Fruit fly (Drosophila melanogaster) whole organism, embryonic: ENCODE data around the gene Rnmt.
A peak's percentile ranks its signal among the peaks of the same experiment; 100 is the strongest.

ENCODE experiments used
- Abd-B ChIP-seq: fragments of 200-800 bp; sonication (Bioruptor generic); optimal IDR thresholded peaks from 2 replicates; lab custom pipeline; 2018; ENCODE audit warnings: missing biosample characterization, mild to moderate bottlenecking, missing genetic modification characterization, moderate library complexity
- CG12299 ChIP-seq: fragments of 200-800 bp; sonication (Bioruptor generic); optimal IDR thresholded peaks from 2 replicates; lab custom pipeline; 2018; ENCODE audit warnings: missing biosample characterization, mild to moderate bottlenecking, missing genetic modification characterization
- CG1233 ChIP-seq: fragments of 200-800 bp; sonication (Bioruptor generic); optimal IDR thresholded peaks from 4 replicates; lab custom pipeline; 2018; ENCODE audit warnings: missing biosample characterization, mild to moderate bottlenecking, missing genetic modification characterization
- CG13123 ChIP-seq: fragments of 200-800 bp; sonication (Bioruptor generic); optimal IDR thresholded peaks from 2 replicates; lab custom pipeline; 2016; ENCODE audit warnings: missing biosample characterization, missing genetic modification characterization
- CG13296 ChIP-seq: fragments of 200-800 bp; sonication (Bioruptor generic); optimal IDR thresholded peaks from 3 replicates; lab custom pipeline; 2018; ENCODE audit warnings: missing biosample characterization, mild to moderate bottlenecking, missing genetic modification characterization
- CG15011 ChIP-seq: fragments of 200-800 bp; sonication (Bioruptor generic); optimal IDR thresholded peaks from 3 replicates; lab custom pipeline; 2018; ENCODE audit warnings: missing biosample characterization, mild to moderate bottlenecking, missing genetic modification characterization
- CG15601 ChIP-seq: fragments of 200-800 bp; sonication (Bioruptor generic); optimal IDR thresholded peaks from 3 replicates; lab custom pipeline; 2019; ENCODE audit warnings: missing biosample characterization, mild to moderate bottlenecking, missing genetic modification characterization, moderate library complexity
- CG15696 ChIP-seq: fragments of 200-800 bp; sonication (Bioruptor generic); optimal IDR thresholded peaks from 2 replicates; lab custom pipeline; 2019; ENCODE audit warnings: missing biosample characterization, mild to moderate bottlenecking, missing genetic modification characterization, moderate library complexity
- CG18599 ChIP-seq: fragments of 200-800 bp; sonication (Bioruptor generic); optimal IDR thresholded peaks from 3 replicates; lab custom pipeline; 2017; ENCODE audit warnings: missing biosample characterization, missing genetic modification characterization, mild to moderate bottlenecking, moderate library complexity, missing genetic modification reagents
- CG2120 ChIP-seq: fragments of 200-800 bp; sonication (Bioruptor generic); optimal IDR thresholded peaks from 3 replicates; lab custom pipeline; 2016; ENCODE audit warnings: missing biosample characterization, missing genetic modification characterization
- CG2875 ChIP-seq: fragments of 200-800 bp; sonication (Bioruptor generic); optimal IDR thresholded peaks from 2 replicates; lab custom pipeline; 2017; ENCODE audit warnings: missing biosample characterization, mild to moderate bottlenecking, missing genetic modification characterization, missing genetic modification reagents
- CG31224 ChIP-seq: fragments of 200-800 bp; sonication (Bioruptor generic); IDR thresholded peaks from 2 replicates; pipeline ENCODE4 v1.3.6; 2022; ENCODE audit warnings: missing biosample characterization, missing genetic modification characterization
- CG33557 ChIP-seq: fragments of 200-800 bp; sonication (Bioruptor generic); optimal IDR thresholded peaks from 2 replicates; lab custom pipeline; 2019; ENCODE audit warnings: missing biosample characterization, mild to moderate bottlenecking, missing genetic modification characterization, moderate library complexity
- CG3407 ChIP-seq: fragments of 200-800 bp; sonication (Bioruptor generic); optimal IDR thresholded peaks from 2 replicates; lab custom pipeline; 2018; ENCODE audit warnings: missing biosample characterization, mild to moderate bottlenecking, missing genetic modification characterization
- CG4282 ChIP-seq: fragments of 200-800 bp; sonication (Bioruptor generic); optimal IDR thresholded peaks from 2 replicates; lab custom pipeline; 2016; ENCODE audit warnings: missing biosample characterization, missing genetic modification characterization
- CG4617 ChIP-seq: fragments of 200-800 bp; sonication (Bioruptor generic); optimal IDR thresholded peaks from 3 replicates; lab custom pipeline; 2016; ENCODE audit warnings: missing biosample characterization, missing genetic modification characterization, borderline replicate concordance
- CG6813 ChIP-seq: fragments of 200-800 bp; sonication (Bioruptor generic); optimal IDR thresholded peaks from 2 replicates; lab custom pipeline; 2017; ENCODE audit warnings: missing biosample characterization, missing genetic modification characterization, mild to moderate bottlenecking, moderate library complexity, missing genetic modification reagents
- CG7963 ChIP-seq: fragments of 200-800 bp; sonication (Bioruptor generic); IDR thresholded peaks from 3 replicates; pipeline ENCODE4 v1.3.6; 2022; ENCODE audit warnings: missing biosample characterization, missing genetic modification characterization; ENCODE audit not compliant: partially characterized antibody
- CG9932 ChIP-seq: fragments of 200-800 bp; sonication (Bioruptor generic); IDR thresholded peaks from 2 replicates; pipeline ENCODE4 v1.3.6; 2022; ENCODE audit warnings: missing biosample characterization, missing genetic modification characterization
- Drgx ChIP-seq: fragments of 200-800 bp; sonication (Bioruptor generic); IDR thresholded peaks from 2 replicates; pipeline ENCODE4 v1.3.6; 2022; ENCODE audit warnings: missing biosample characterization, missing genetic modification characterization
- Elba2 ChIP-seq: fragments of 200-800 bp; sonication (Bioruptor generic); optimal IDR thresholded peaks from 3 replicates; lab custom pipeline; 2016; ENCODE audit warnings: missing biosample characterization, missing genetic modification characterization
- Fer3 ChIP-seq: fragments of 200-800 bp; sonication (Bioruptor generic); optimal IDR thresholded peaks from 2 replicates; lab custom pipeline; 2018; ENCODE audit warnings: missing biosample characterization, mild to moderate bottlenecking, missing genetic modification characterization, moderate library complexity
- HLH4C ChIP-seq: fragments of 200-800 bp; sonication (Bioruptor generic); IDR thresholded peaks from 3 replicates; pipeline ENCODE4 v1.3.6; 2022; ENCODE audit warnings: missing biosample characterization, missing genetic modification characterization; ENCODE audit not compliant: partially characterized antibody
- Hr39 ChIP-seq: fragments of >200 bp; optimal IDR thresholded peaks from 2 replicates; lab custom pipeline; 2017
- Lim3 ChIP-seq: fragments of 200-800 bp; sonication (Bioruptor generic); IDR thresholded peaks from 2 replicates; pipeline ENCODE4 v1.3.6; 2022; ENCODE audit warnings: missing biosample characterization, missing genetic modification characterization
- Lpt ChIP-seq: fragments of >200 bp; optimal IDR thresholded peaks from 2 replicates; lab custom pipeline; 2018; ENCODE audit warnings: missing biosample characterization, missing genetic modification characterization
- Mes4 ChIP-seq: fragments of 200-800 bp; sonication (Bioruptor generic); optimal IDR thresholded peaks from 2 replicates; lab custom pipeline; 2016; ENCODE audit warnings: missing biosample characterization, missing genetic modification characterization
- NfI ChIP-seq: fragments of 200-800 bp; sonication (Bioruptor generic); optimal IDR thresholded peaks from 3 replicates; lab custom pipeline; 2018; ENCODE audit warnings: missing biosample characterization, mild to moderate bottlenecking, missing genetic modification characterization, moderate library complexity
- Tbp ChIP-seq: fragments of >200 bp; optimal IDR thresholded peaks from 2 replicates; lab custom pipeline; 2018; ENCODE audit warnings: missing biosample characterization, missing genetic modification characterization
- YL-1 ChIP-seq: fragments of 200-800 bp; sonication (Bioruptor generic); optimal IDR thresholded peaks from 3 replicates; lab custom pipeline; 2017; ENCODE audit warnings: missing biosample characterization, mild to moderate bottlenecking, missing genetic modification characterization
- ash1 ChIP-seq: fragments of 200-800 bp; sonication (Bioruptor generic); optimal IDR thresholded peaks from 2 replicates; lab custom pipeline; 2018; ENCODE audit warnings: missing biosample characterization, mild to moderate bottlenecking, missing genetic modification characterization
- caup ChIP-seq: fragments of 200-800 bp; sonication (Bioruptor generic); optimal IDR thresholded peaks from 3 replicates; lab custom pipeline; 2017; ENCODE audit warnings: missing biosample characterization, mild to moderate bottlenecking, missing genetic modification characterization, moderate library complexity; ENCODE audit not compliant: severe bottlenecking
- cg ChIP-seq: fragments of 200-800 bp; sonication (Bioruptor generic); optimal IDR thresholded peaks from 3 replicates; lab custom pipeline; 2019; ENCODE audit warnings: missing biosample characterization, mild to moderate bottlenecking, missing genetic modification characterization, moderate library complexity
- chn ChIP-seq: fragments of 200-800 bp; sonication (Bioruptor generic); optimal IDR thresholded peaks from 2 replicates; lab custom pipeline; 2016; ENCODE audit warnings: missing biosample characterization, missing genetic modification characterization
- ci ChIP-seq: fragments of 200-800 bp; sonication (Bioruptor generic); IDR thresholded peaks from 3 replicates; pipeline ENCODE4 v1.3.6; 2022; ENCODE audit warnings: missing biosample characterization, missing genetic modification characterization
- dysf ChIP-seq: fragments of 200-800 bp; sonication (Bioruptor generic); IDR thresholded peaks from 3 replicates; pipeline ENCODE4 v1.3.6; 2022; ENCODE audit warnings: missing biosample characterization, missing genetic modification characterization
- en ChIP-seq: fragments of 200-800 bp; sonication (Bioruptor generic); optimal IDR thresholded peaks from 2 replicates; lab custom pipeline; 2016; ENCODE audit warnings: missing biosample characterization, missing genetic modification characterization
- fd102C ChIP-seq: fragments of 200-800 bp; sonication (Bioruptor generic); optimal IDR thresholded peaks from 2 replicates; lab custom pipeline; 2018; ENCODE audit warnings: missing biosample characterization, mild to moderate bottlenecking, missing genetic modification characterization, moderate library complexity
- gcm2 ChIP-seq: fragments of 200-800 bp; sonication (Bioruptor generic); optimal IDR thresholded peaks from 2 replicates; lab custom pipeline; 2016; ENCODE audit warnings: missing biosample characterization, missing genetic modification characterization
- gfzf ChIP-seq: fragments of 200-800 bp; sonication (Bioruptor generic); optimal IDR thresholded peaks from 2 replicates; lab custom pipeline; 2016; ENCODE audit warnings: missing biosample characterization, mild to moderate bottlenecking, missing genetic modification characterization, moderate library complexity
- gsb ChIP-seq: fragments of 200-800 bp; sonication (Bioruptor generic); IDR thresholded peaks from 2 replicates; pipeline ENCODE4 v1.3.6; 2022; ENCODE audit warnings: missing biosample characterization, missing genetic modification characterization
- inv ChIP-seq: fragments of 200-800 bp; sonication (Bioruptor generic); IDR thresholded peaks from 2 replicates; pipeline ENCODE4 v1.3.6; 2022; ENCODE audit warnings: missing biosample characterization, missing genetic modification characterization; ENCODE audit not compliant: partially characterized antibody
- kah ChIP-seq: fragments of 200-800 bp; sonication (Bioruptor generic); optimal IDR thresholded peaks from 2 replicates; lab custom pipeline; 2018; ENCODE audit warnings: missing biosample characterization, mild to moderate bottlenecking, missing genetic modification characterization
- lola ChIP-seq, 3 experiments: fragments of >200 bp in 2 of 3; fragments of 200-800 bp in 1 of 3; sonication (Bioruptor generic) in 1 of 3; optimal IDR thresholded peaks; 2 replicates each; lab custom pipeline; 2017 to 2019; ENCODE audit warnings: missing biosample characterization in 3 of 3, missing genetic modification characterization in 3 of 3, mild to moderate bottlenecking in 1 of 3, moderate library complexity in 1 of 3
- odd ChIP-seq: fragments of 200-800 bp; sonication (Bioruptor generic); optimal IDR thresholded peaks from 2 replicates; lab custom pipeline; 2017; ENCODE audit warnings: missing biosample characterization, mild to moderate bottlenecking, missing genetic modification characterization
- phol ChIP-seq: fragments of 200-800 bp; sonication (Bioruptor generic); optimal IDR thresholded peaks from 3 replicates; lab custom pipeline; 2018; ENCODE audit warnings: missing biosample characterization, mild to moderate bottlenecking, missing genetic modification characterization, moderate library complexity
- seq ChIP-seq: fragments of 200-800 bp; sonication (Bioruptor generic); IDR thresholded peaks from 2 replicates; pipeline ENCODE4 v1.3.6; 2022; ENCODE audit warnings: missing biosample characterization, missing genetic modification characterization
- stc ChIP-seq: fragments of 200-800 bp; sonication (Bioruptor generic); IDR thresholded peaks from 2 replicates; pipeline ENCODE4 v1.3.6; 2022; ENCODE audit warnings: missing biosample characterization, missing genetic modification characterization
- trem ChIP-seq: fragments of 200-800 bp; optimal IDR thresholded peaks from 3 replicates; lab custom pipeline; 2019; ENCODE audit warnings: missing biosample characterization, mild to moderate bottlenecking, missing genetic modification characterization, moderate library complexity
- tx ChIP-seq: fragments of 200-800 bp; sonication (Bioruptor generic); optimal IDR thresholded peaks from 2 replicates; lab custom pipeline; 2016; ENCODE audit warnings: missing biosample characterization, missing genetic modification characterization

Rnmt gene

DNA sequence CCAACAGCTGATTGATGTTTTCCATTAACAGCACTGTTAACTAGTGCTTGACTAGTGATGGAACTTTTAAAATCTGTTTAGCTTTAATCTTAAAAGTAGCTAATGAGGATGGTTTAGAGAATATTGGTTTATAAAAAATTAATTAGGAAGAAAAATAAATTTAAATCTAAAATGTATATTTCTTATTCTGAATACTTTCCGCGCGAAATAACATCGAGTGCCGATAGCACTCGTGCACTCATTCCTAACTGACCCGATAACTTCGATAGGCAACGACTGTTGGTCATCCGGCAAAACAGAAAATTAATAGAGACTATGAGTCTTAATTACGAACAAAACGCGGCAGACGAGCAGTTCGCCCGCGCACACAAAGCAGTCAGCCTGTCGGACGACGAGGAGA is at the start of gene Rnmt, which contains the start of gene THG (continued):
- peak; percentile 38; the same call in 1 of the 2 replicates for TF ChIP-seq Lim3 (GFP tag; lab: Robert Waterston, UW)
- peak; percentile 80 for TF ChIP-seq CG7963
- peak; percentile 85 for TF ChIP-seq trem
- peak; percentile 73 for TF ChIP-seq CG4617 (GFP tag; lab: Kevin White, UChicago)
- TF ChIP-seq CG1233 (GFP tag; lab: Kevin White, UChicago): peak; percentile 63
- TF ChIP-seq CG31224 (GFP tag; lab: Robert Waterston, UW): peak; percentile 58
- no peak for TF ChIP-seq fd102C (GFP tag; lab: Kevin White, UChicago)
- TF ChIP-seq CG12299 (tag; lab: Kevin White, UChicago): peak; percentile 81
- TF ChIP-seq Drgx (GFP tag; lab: Robert Waterston, UW): peak; percentile 55
- peak; percentile 77 for TF ChIP-seq inv
- TF ChIP-seq gcm2: peak; percentile 38
- TF ChIP-seq CG15696 (tag; lab: Kevin White, UChicago): peak; percentile 82
- TF ChIP-seq Mes4 (GFP tag; lab: Kevin White, UChicago): peak; percentile 37
- TF ChIP-seq CG15011 (GFP tag; lab: Kevin White, UChicago): no peak
- peak; percentile 81 for TF ChIP-seq chn (GFP tag; lab: Kevin White, UChicago)
- peak; percentile 49; the same call in 1 of the 2 replicates for TF ChIP-seq seq (GFP tag; lab: Robert Waterston, UW)
- TF ChIP-seq Elba2 (GFP tag; lab: Kevin White, UChicago): peak; percentile 39
- no peak for TF ChIP-seq Lpt (GFP tag; lab: Kevin White, UChicago)
- peak; percentile 68 for TF ChIP-seq CG3407 (GFP tag; lab: Kevin White, UChicago)
- TF ChIP-seq ci (GFP tag; lab: Robert Waterston, UW): peak; percentile 91
- TF ChIP-seq HLH4C (GFP tag; lab: Robert Waterston, UW): peak; percentile 85
- TF ChIP-seq Tbp (GFP tag; lab: Kevin White, UChicago): no peak
- TF ChIP-seq tx (GFP tag; lab: Kevin White, UChicago): peak; percentile 34
- peak; percentile 7 for TF ChIP-seq kah (GFP tag; lab: Kevin White, UChicago)
- TF ChIP-seq CG18599: peak; percentile 82
- TF ChIP-seq CG13123 (GFP tag; lab: Kevin White, UChicago): peak; percentile 66
- peak; percentile 66 for TF ChIP-seq odd
- TF ChIP-seq CG2120 (GFP tag; lab: Kevin White, UChicago): peak; percentile 90
- TF ChIP-seq Fer3: peak; percentile 78
- TF ChIP-seq CG33557 (GFP tag; lab: Kevin White, UChicago): peak; percentile 81
- TF ChIP-seq cg (GFP tag; lab: Kevin White, UChicago): no peak
- TF ChIP-seq ash1 (GFP tag; lab: Kevin White, UChicago): no peak
- TF ChIP-seq stc (GFP tag; lab: Robert Waterston, UW): peak; percentile 61
- peak; percentile 68 for TF ChIP-seq CG13296 (GFP tag; lab: Kevin White, UChicago)
- TF ChIP-seq NfI (GFP tag; lab: Kevin White, UChicago): peak; percentile 83
- peak in 1 of 3 experiments; percentile 85 for TF ChIP-seq lola (GFP tag; optimal IDR thresholded peaks at IDR 0.05; lab: Kevin White, UChicago)
- peak; percentile 45 for TF ChIP-seq CG2875
- peak; percentile 34 for TF ChIP-seq CG6813 (GFP tag; lab: Kevin White, UChicago)
- no peak for TF ChIP-seq Hr39 (lab: Kevin White, UChicago)
- TF ChIP-seq gsb (GFP tag; lab: Robert Waterston, UW): peak; percentile 68
- peak; percentile 5 for TF ChIP-seq gfzf (GFP tag; lab: Kevin White, UChicago)
- TF ChIP-seq caup (GFP tag; lab: Kevin White, UChicago): peak; percentile 67
- peak; percentile 82 for TF ChIP-seq CG15601 (tag; lab: Kevin White, UChicago)
- TF ChIP-seq en (GFP tag; lab: Kevin White, UChicago): peak; percentile 33
- peak; percentile 84 for TF ChIP-seq dysf (GFP tag; lab: Robert Waterston, UW)
- peak; percentile 84 for TF ChIP-seq phol (tag; lab: Kevin White, UChicago)
- TF ChIP-seq CG4282 (GFP tag; lab: Kevin White, UChicago): no peak
- TF ChIP-seq CG9932 (GFP tag; lab: Robert Waterston, UW): peak; percentile 94
- TF ChIP-seq YL-1 (GFP tag; lab: Kevin White, UChicago): peak; percentile 49
- peak; percentile 54 for TF ChIP-seq Abd-B (GFP tag; lab: Kevin White, UChicago)
